Fruit fly (Drosophila melanogaster) whole organism, prepupa: ENCODE measurements around the gene mtTFB2.
A peak's percentile ranks its signal among the peaks of the same experiment; 100 is the strongest.

Experiments
- Blimp-1 ChIP-seq: fragments of 200-800 bp; sonication (Bioruptor generic); optimal IDR thresholded peaks from 3 replicates; lab custom pipeline; 2017; ENCODE audit warnings: missing biosample characterization, missing genetic modification characterization, mild to moderate bottlenecking, moderate library complexity, missing genetic modification reagents
- CG10669 ChIP-seq: fragments of 200-800 bp; sonication (Bioruptor generic); optimal IDR thresholded peaks from 3 replicates; lab custom pipeline; 2018; ENCODE audit warnings: missing biosample characterization, mild to moderate bottlenecking, missing genetic modification characterization, moderate library complexity
- CG11294 ChIP-seq: fragments of 200-800 bp; sonication (Bioruptor generic); IDR thresholded peaks from 2 replicates; pipeline ENCODE4 v1.3.6; 2022; ENCODE audit warnings: missing biosample characterization, missing genetic modification characterization
- CG11902 ChIP-seq: fragments of 200-800 bp; sonication (Bioruptor generic); optimal IDR thresholded peaks from 3 replicates; lab custom pipeline; 2016; ENCODE audit warnings: missing biosample characterization, missing genetic modification characterization
- CG15336 ChIP-seq: fragments of 200-800 bp; sonication (Bioruptor generic); IDR thresholded peaks from 2 replicates; pipeline ENCODE4 v1.3.6; 2022; ENCODE audit warnings: missing biosample characterization, missing genetic modification characterization
- CG16779 ChIP-seq: fragments of 200-800 bp; sonication (Bioruptor generic); optimal IDR thresholded peaks from 3 replicates; lab custom pipeline; 2017; ENCODE audit warnings: missing biosample characterization, mild to moderate bottlenecking, missing genetic modification characterization
- CG3032 ChIP-seq: fragments of 200-800 bp; optimal IDR thresholded peaks from 2 replicates; lab custom pipeline; 2019; ENCODE audit warnings: missing biosample characterization, mild to moderate bottlenecking, missing genetic modification characterization, moderate library complexity
- CG3919 ChIP-seq: fragments of 200-800 bp; sonication (Bioruptor generic); optimal IDR thresholded peaks from 3 replicates; lab custom pipeline; 2016; ENCODE audit warnings: missing biosample characterization, missing genetic modification characterization
- CG4318 ChIP-seq: fragments of 200-800 bp; sonication (Bioruptor generic); optimal IDR thresholded peaks from 3 replicates; lab custom pipeline; 2017; ENCODE audit warnings: missing biosample characterization, mild to moderate bottlenecking, missing genetic modification characterization
- CG6163 ChIP-seq: fragments of 200-800 bp; sonication (Bioruptor generic); IDR thresholded peaks from 3 replicates; pipeline ENCODE4 v1.3.6; 2022; ENCODE audit warnings: missing biosample characterization, missing genetic modification characterization
- CG6276 ChIP-seq: fragments of 200-800 bp; sonication (Bioruptor generic); optimal IDR thresholded peaks from 2 replicates; lab custom pipeline; 2017; ENCODE audit warnings: missing biosample characterization, mild to moderate bottlenecking, missing genetic modification characterization
- CG6792 ChIP-seq: fragments of 200-800 bp; sonication (Bioruptor generic); optimal IDR thresholded peaks from 3 replicates; lab custom pipeline; 2016; ENCODE audit warnings: missing biosample characterization, missing genetic modification characterization
- CG6808 ChIP-seq: fragments of 200-800 bp; sonication (Bioruptor generic); optimal IDR thresholded peaks from 3 replicates; lab custom pipeline; 2017; ENCODE audit warnings: missing biosample characterization, missing genetic modification characterization, mild to moderate bottlenecking, moderate library complexity, missing genetic modification reagents
- CG6854 ChIP-seq: fragments of 200-800 bp; sonication (Bioruptor generic); optimal IDR thresholded peaks from 2 replicates; lab custom pipeline; 2017; ENCODE audit warnings: missing biosample characterization, mild to moderate bottlenecking, missing genetic modification characterization
- CG7368 ChIP-seq: fragments of 200-800 bp; sonication (Bioruptor generic); optimal IDR thresholded peaks from 3 replicates; lab custom pipeline; 2016; ENCODE audit warnings: missing biosample characterization, missing genetic modification characterization
- CG8319 ChIP-seq: fragments of 200-800 bp; sonication (Bioruptor generic); optimal IDR thresholded peaks from 3 replicates; lab custom pipeline; 2016; ENCODE audit warnings: missing biosample characterization, missing genetic modification characterization
- CG8632 ChIP-seq: fragments of 200-800 bp; sonication (Bioruptor generic); optimal IDR thresholded peaks from 3 replicates; lab custom pipeline; 2016; ENCODE audit warnings: missing biosample characterization, missing genetic modification characterization
- Eip75B ChIP-seq: fragments of 200-800 bp; sonication (Bioruptor generic); optimal IDR thresholded peaks from 3 replicates; lab custom pipeline; 2016; ENCODE audit warnings: missing biosample characterization, missing genetic modification characterization
- Eip78C ChIP-seq: fragments of 200-800 bp; sonication (Bioruptor generic); peaks from one replicate; lab custom pipeline; 2016; ENCODE audit warnings: missing biosample characterization, missing genetic modification characterization
- Eip93F ChIP-seq: fragments of 200-800 bp; sonication (Bioruptor generic); optimal IDR thresholded peaks from 2 replicates; lab custom pipeline; 2016; ENCODE audit warnings: missing biosample characterization, mild to moderate bottlenecking, missing genetic modification characterization
- Ets96B ChIP-seq: fragments of 200-800 bp; optimal IDR thresholded peaks from 2 replicates; lab custom pipeline; 2019; ENCODE audit warnings: missing biosample characterization, mild to moderate bottlenecking, missing genetic modification characterization, moderate library complexity
- Hr38 ChIP-seq: sonication (Bioruptor generic); optimal IDR thresholded peaks from 2 replicates; lab custom pipeline; 2016; ENCODE audit warnings: missing biosample characterization, missing genetic modification characterization
- Hr39 ChIP-seq: fragments of 200-800 bp; sonication (Bioruptor generic); optimal IDR thresholded peaks from 2 replicates; lab custom pipeline; 2016; ENCODE audit warnings: missing biosample characterization, missing genetic modification characterization
- Lpt ChIP-seq: fragments of 200-800 bp; sonication (Bioruptor generic); optimal IDR thresholded peaks from 3 replicates; lab custom pipeline; 2016; ENCODE audit warnings: missing biosample characterization, missing genetic modification characterization
- Met ChIP-seq: fragments of 200-800 bp; sonication (Bioruptor generic); optimal IDR thresholded peaks from 3 replicates; lab custom pipeline; 2016; ENCODE audit warnings: missing biosample characterization, missing genetic modification characterization
- Smox ChIP-seq: fragments of 200-800 bp; sonication (Bioruptor generic); optimal IDR thresholded peaks from 3 replicates; lab custom pipeline; 2016; ENCODE audit warnings: missing biosample characterization, missing genetic modification characterization
- Sox102F ChIP-seq: fragments of 200-800 bp; sonication (Bioruptor generic); optimal IDR thresholded peaks from 2 replicates; lab custom pipeline; 2016; ENCODE audit warnings: missing biosample characterization, mild to moderate bottlenecking, missing genetic modification characterization
- Sox14 ChIP-seq: fragments of 200-800 bp; sonication (Bioruptor generic); optimal IDR thresholded peaks from 3 replicates; lab custom pipeline; 2016; ENCODE audit warnings: missing biosample characterization, missing genetic modification characterization
- Sox15 ChIP-seq: fragments of 200-800 bp; sonication (Bioruptor generic); optimal IDR thresholded peaks from 3 replicates; lab custom pipeline; 2016; ENCODE audit warnings: missing biosample characterization, missing genetic modification characterization
- acj6 ChIP-seq: fragments of 200-800 bp; sonication (Bioruptor generic); optimal IDR thresholded peaks from 3 replicates; lab custom pipeline; 2016; ENCODE audit warnings: missing biosample characterization, missing genetic modification characterization
- cyc ChIP-seq: fragments of 200-800 bp; sonication (Bioruptor generic); optimal IDR thresholded peaks from 3 replicates; lab custom pipeline; 2016; ENCODE audit warnings: missing biosample characterization, missing genetic modification characterization
- dac ChIP-seq: fragments of 200-800 bp; sonication (Bioruptor generic); optimal IDR thresholded peaks from 2 replicates; lab custom pipeline; 2017; ENCODE audit warnings: missing biosample characterization, mild to moderate bottlenecking, missing genetic modification characterization
- dsx ChIP-seq: fragments of 200-800 bp; optimal IDR thresholded peaks from 3 replicates; lab custom pipeline; 2019; ENCODE audit warnings: missing biosample characterization, mild to moderate bottlenecking, missing genetic modification characterization, moderate library complexity; ENCODE audit not compliant: poor library complexity, severe bottlenecking
- eg ChIP-seq: fragments of 200-800 bp; sonication (Bioruptor generic); IDR thresholded peaks from 3 replicates; pipeline ENCODE4 v1.3.6; 2022; ENCODE audit warnings: missing biosample characterization, missing genetic modification characterization
- fd59A ChIP-seq: fragments of 200-800 bp; sonication (Bioruptor generic); optimal IDR thresholded peaks from 2 replicates; lab custom pipeline; 2017; ENCODE audit warnings: missing biosample characterization, mild to moderate bottlenecking, missing genetic modification characterization, missing genetic modification reagents
- fd85E ChIP-seq: fragments of 200-800 bp; sonication (Bioruptor generic); optimal IDR thresholded peaks from 3 replicates; lab custom pipeline; 2016; ENCODE audit warnings: missing biosample characterization, missing genetic modification characterization
- net ChIP-seq: fragments of 200-800 bp; sonication (Bioruptor generic); optimal IDR thresholded peaks from 3 replicates; lab custom pipeline; 2016; ENCODE audit warnings: missing biosample characterization, missing genetic modification characterization
- pdm3 ChIP-seq: fragments of 200-800 bp; sonication (Bioruptor generic); optimal IDR thresholded peaks from 3 replicates; lab custom pipeline; 2016; ENCODE audit warnings: missing biosample characterization, missing genetic modification characterization
- spab ChIP-seq: fragments of 200-800 bp; sonication (Bioruptor generic); optimal IDR thresholded peaks from 2 replicates; lab custom pipeline; 2017; ENCODE audit warnings: missing biosample characterization, mild to moderate bottlenecking, missing genetic modification characterization, missing genetic modification reagents
- ss ChIP-seq, 2 experiments: fragments of 200-800 bp; sonication (Bioruptor generic); optimal IDR thresholded peaks; 2 replicates in 1 of 2; 3 replicates in 1 of 2; lab custom pipeline; 2017 to 2018; ENCODE audit warnings: mild to moderate bottlenecking in 2 of 2, missing biosample characterization in 2 of 2, missing genetic modification characterization in 2 of 2, moderate library complexity in 1 of 2
- svp ChIP-seq: fragments of 200-800 bp; sonication (Bioruptor generic); peaks from one replicate; lab custom pipeline; 2016; ENCODE audit warnings: missing biosample characterization, missing genetic modification characterization
- topi ChIP-seq: fragments of 200-800 bp; sonication (Bioruptor generic); optimal IDR thresholded peaks from 3 replicates; lab custom pipeline; 2016; ENCODE audit warnings: missing biosample characterization, missing genetic modification characterization
- vri ChIP-seq: fragments of 200-800 bp; sonication (Bioruptor generic); optimal IDR thresholded peaks from 3 replicates; lab custom pipeline; 2016; ENCODE audit warnings: missing biosample characterization, mild to moderate bottlenecking, missing genetic modification characterization

Gene mtTFB2

dm6 chr3R:10087206-10087927 lies 42.0 kb downstream of the mtTFB2 start (continued):
- TF ChIP-seq pdm3 (peak; percentile 95), eg (GFP tag; lab: Robert Waterston, UW) (peak; percentile 94), fd59A (peak; percentile 90), svp (GFP tag; lab: Kevin White, UChicago) (peak; percentile 89), Blimp-1 (GFP tag; lab: Kevin White, UChicago) (peak; percentile 23), Hr38 (GFP tag; lab: Kevin White, UChicago) (no peak), CG6854 (GFP tag; lab: Kevin White, UChicago) (no peak), CG10669 (GFP tag; lab: Kevin White, UChicago) (peak; percentile 88), net (GFP tag; lab: Kevin White, UChicago) (peak; percentile 93), fd85E (GFP tag; lab: Kevin White, UChicago) (peak; percentile 51), CG15336 (peak; percentile 86), dac (GFP tag; lab: Kevin White, UChicago) (peak; percentile 73), CG3919 (GFP tag; lab: Kevin White, UChicago) (peak; percentile 95), CG16779 (tag; lab: Kevin White, UChicago) (peak; percentile 66), cyc (GFP tag; lab: Kevin White, UChicago) (peak; percentile 85), CG8319 (GFP tag; lab: Kevin White, UChicago) (peak; percentile 82), Hr39 (peak; percentile 92), CG11902 (GFP tag; lab: Kevin White, UChicago) (peak; percentile 85), CG6276 (GFP tag; lab: Kevin White, UChicago) (peak; percentile 66), Smox (GFP tag; lab: Kevin White, UChicago) (peak; percentile 84), CG6808 (GFP tag; lab: Kevin White, UChicago) (peak; percentile 84), CG4318 (GFP tag; lab: Kevin White, UChicago) (peak; percentile 78), CG6163 (GFP tag; lab: Robert Waterston, UW) (peak; percentile 96), Met (peak; percentile 86), ss (GFP tag; optimal IDR thresholded peaks at IDR 0.05; lab: Kevin White, UChicago) (peak; percentile 72 to 87), CG11294 (peak; percentile 87), CG6792 (GFP tag; lab: Kevin White, UChicago) (peak; percentile 90), CG8632 (peak; percentile 88), acj6 (GFP tag; lab: Kevin White, UChicago) (peak; percentile 95), topi (peak; percentile 87), Eip78C (GFP tag; lab: Kevin White, UChicago) (peak; percentile 98), Ets96B (peak; percentile 90), vri (GFP tag; lab: Kevin White, UChicago) (peak; percentile 91), Sox102F (GFP tag; lab: Kevin White, UChicago) (peak; percentile 81), CG7368 (GFP tag; lab: Kevin White, UChicago) (peak; percentile 91), spab (GFP tag; lab: Kevin White, UChicago) (peak; percentile 88)

DNA sequence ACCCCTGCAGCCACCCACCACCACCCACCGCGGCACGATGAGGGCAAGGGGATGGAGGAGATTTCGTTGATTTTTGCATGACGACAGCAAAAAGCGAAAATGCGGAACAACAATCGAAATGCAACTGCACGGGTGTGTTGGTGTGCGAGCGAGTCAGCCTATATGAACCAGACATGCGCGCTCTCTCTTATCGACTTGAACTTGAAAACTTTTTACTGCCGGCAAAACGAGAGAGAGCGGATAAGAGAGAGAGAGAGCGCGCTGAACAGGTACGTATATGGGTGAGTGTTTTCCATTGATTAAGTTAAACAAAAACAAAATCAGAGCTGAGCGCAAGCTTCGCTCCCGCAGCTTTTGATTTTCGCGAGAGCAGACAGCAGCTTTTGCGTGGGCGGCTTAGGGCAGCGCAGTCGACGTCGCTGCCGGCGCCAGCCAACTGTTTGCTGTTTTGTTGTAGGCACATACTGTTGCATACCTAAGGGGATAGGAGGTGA lies 43.8 kb downstream of the mtTFB2 start:
- TF ChIP-seq CG7368 (GFP tag; lab: Kevin White, UChicago) (peak; percentile 6), svp (GFP tag; lab: Kevin White, UChicago) (peak; percentile 39), ss (GFP tag; optimal IDR thresholded peaks at IDR 0.05; lab: Kevin White, UChicago) (peak; percentile 17 to 41), CG15336 (peak; percentile 44; the same call in 1 of the 2 replicates), CG6808 (GFP tag; lab: Kevin White, UChicago) (no peak), CG11294 (no peak), vri (GFP tag; lab: Kevin White, UChicago) (peak; percentile 82), CG3032 (tag; lab: Kevin White, UChicago) (no peak), eg (GFP tag; lab: Robert Waterston, UW) (0 out of 3 replicates have a peak, but pooled peaks have one; percentile 30), Eip93F (GFP tag; lab: Kevin White, UChicago) (peak; percentile 55), CG6163 (GFP tag; lab: Robert Waterston, UW) (peak; percentile 55), Sox14 (GFP tag; lab: Kevin White, UChicago) (peak; percentile 55), topi (no peak), CG6854 (GFP tag; lab: Kevin White, UChicago) (peak; percentile 47), Eip75B (GFP tag; lab: Kevin White, UChicago) (peak; percentile 36), Sox102F (GFP tag; lab: Kevin White, UChicago) (peak; percentile 14), Lpt (GFP tag; lab: Kevin White, UChicago) (peak; percentile 2), CG8319 (GFP tag; lab: Kevin White, UChicago) (no peak), Eip78C (GFP tag; lab: Kevin White, UChicago) (peak; percentile 38), CG16779 (tag; lab: Kevin White, UChicago) (peak; percentile 33), Sox15 (GFP tag; lab: Kevin White, UChicago) (no peak), dsx (peak; percentile 27), Blimp-1 (GFP tag; lab: Kevin White, UChicago) (peak; percentile 75), cyc (GFP tag; lab: Kevin White, UChicago) (no peak), pdm3 (no peak)
